Fruit fly (Drosophila melanogaster) S2 (cell line): ENCODE measurements around the gene CG44174.

ENCODE experiments used
- CG8478 ChIP-seq: fragments of >200 bp; optimal IDR thresholded peaks from 2 replicates; lab custom pipeline; 2018
- CTCF ChIP-seq, 2 experiments: fragments of >200 bp; optimal IDR thresholded peaks; 2 replicates each; lab custom pipeline; 2018

DNA sequence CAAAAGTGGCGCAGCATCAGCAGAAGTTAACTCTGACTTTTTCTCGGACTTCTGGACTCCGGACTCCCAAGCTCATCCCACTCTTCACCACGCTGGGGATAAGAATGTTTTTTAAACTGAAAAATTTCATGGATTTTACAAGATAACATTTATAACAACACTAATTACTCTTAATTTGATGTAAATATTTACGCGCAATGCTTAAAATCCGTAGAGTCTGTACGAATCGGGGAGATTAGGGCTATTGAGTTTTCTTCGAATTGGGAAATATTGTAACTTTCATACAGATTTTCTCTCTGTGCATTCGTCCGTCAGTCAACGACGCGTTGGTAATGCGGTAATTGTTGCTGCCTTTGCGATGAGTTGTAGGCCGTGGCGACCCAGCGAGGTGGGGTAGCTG is 15.3 kb downstream of the CG44174 start:
- no peak for TF ChIP-seq CG8478 (lab: Kevin White, UChicago)
- no peak for TF ChIP-seq CTCF (optimal IDR thresholded peaks at IDR 0.05; lab: Kevin White, UChicago)
